Worm (Caenorhabditis elegans): ENCODE data around the gene R08C7.5.

The R08C7.5 gene

ce11 chrIV:4468046-4468727 lies 38.2 kb downstream of the R08C7.5 start (continued):
- peak; percentile 24 for TF ChIP-seq fkh-8 (tag; optimal IDR thresholded peaks at IDR 0.05)
- no peak for TF ChIP-seq Y116A8C.19 (tag; optimal IDR thresholded peaks at IDR 0.05; ENCODE audit: borderline replicate concordance)
- peak; percentile 28 for TF ChIP-seq pax-3 (tag; optimal IDR thresholded peaks at IDR 0.05)
- peak; percentile 50 for TF ChIP-seq nhr-85 (tag)
- TF ChIP-seq lin-35 (GFP tag; optimal IDR thresholded peaks at IDR 0.05), result peak in 1 of 2 experiments; percentile 27
- TF ChIP-seq pqm-1 (tag; optimal IDR thresholded peaks at IDR 0.05), result no peak
- peak; percentile 30 for TF ChIP-seq elt-2 (tag; optimal IDR thresholded peaks at IDR 0.05)
- no peak for TF ChIP-seq isw-1 (GFP tag; IDR thresholded peaks at IDR 0.05)
- peak; percentile 33 for TF ChIP-seq nhr-47 (tag; optimal IDR thresholded peaks at IDR 0.05)
- peak; percentile 29 for TF ChIP-seq nhr-19 (GFP tag; conservative IDR thresholded peaks at IDR 0.05)
- no peak for TF ChIP-seq zag-1 (tag; optimal IDR thresholded peaks at IDR 0.05)
- TF ChIP-seq ztf-11 (tag; optimal IDR thresholded peaks at IDR 0.05), result peak in 1 of 2 experiments; percentile 11
- TF ChIP-seq irx-1 (tag; optimal IDR thresholded peaks at IDR 0.05), result no peak
- no peak for TF ChIP-seq ces-1 (GFP tag; optimal IDR thresholded peaks at IDR 0.05)
- TF ChIP-seq egl-13 (tag; optimal IDR thresholded peaks at IDR 0.05), result no peak
- TF ChIP-seq swsn-7 (tag; optimal IDR thresholded peaks at IDR 0.05), result peak; percentile 19
- TF ChIP-seq ama-1 (optimal IDR thresholded peaks at IDR 0.05), result peak; percentile 95
- no peak for TF ChIP-seq nhr-77 (tag; optimal IDR thresholded peaks at IDR 0.05)
- TF ChIP-seq ceh-88 (GFP tag; IDR thresholded peaks at IDR 0.05), result 0 out of 2 replicates have a peak, but pooled peaks have one; percentile 51
- no peak for TF ChIP-seq xbp-1 (tag; optimal IDR thresholded peaks at IDR 0.05)
- TF ChIP-seq ztf-4 (tag; optimal IDR thresholded peaks at IDR 0.05), result peak; percentile 39
- no peak for TF ChIP-seq snpc-4 (tag; optimal IDR thresholded peaks at IDR 0.05)
- no peak for TF ChIP-seq F16B12.6 (tag; optimal IDR thresholded peaks at IDR 0.05)

DNA sequence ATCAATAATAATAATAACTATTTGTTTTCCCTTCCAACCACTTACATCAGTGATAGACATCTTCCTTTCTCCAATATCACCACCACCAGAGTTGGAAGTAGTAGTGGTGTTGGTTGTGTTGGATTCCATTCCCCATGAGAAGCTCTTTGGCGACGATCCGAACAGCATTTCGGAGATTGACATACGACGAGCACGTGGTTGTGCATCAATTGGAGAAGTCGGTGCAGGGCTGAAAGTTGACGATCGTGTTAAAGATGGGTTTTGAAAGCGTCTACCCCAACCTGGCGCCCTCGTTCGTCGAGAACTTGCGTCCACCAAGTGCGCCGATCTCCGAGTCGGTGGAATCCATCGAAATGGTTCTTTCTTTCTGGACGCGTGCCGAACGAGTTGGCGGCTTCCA lies 39.0 kb downstream of the R08C7.5 start:
- TF ChIP-seq efl-1 (optimal IDR thresholded peaks at IDR 0.05), result no peak
- TF ChIP-seq efl-1 (GFP tag; optimal IDR thresholded peaks at IDR 0.05 in 1 of 2), result peak in 1 of 2 experiments; percentile 86
- TF ChIP-seq pag-3 (tag; optimal IDR thresholded peaks at IDR 0.05; ENCODE audit: borderline replicate concordance, insufficient read depth), result no peak

- TF ChIP-seq ces-1 (GFP tag; optimal IDR thresholded peaks at IDR 0.05) (no peak), fkh-4 (tag; optimal IDR thresholded peaks at IDR 0.05; ENCODE audit: borderline replicate concordance) (no peak), aly-2 (tag; optimal IDR thresholded peaks at IDR 0.05) (no peak), tlp-1 (tag; optimal IDR thresholded peaks at IDR 0.05) (no peak), dpl-1 (GFP tag; optimal IDR thresholded peaks at IDR 0.05) (peak; percentile 39 to 49 (median 40)), ztf-11 (tag; optimal IDR thresholded peaks at IDR 0.05) (no peak), C04F5.9 (tag; optimal IDR thresholded peaks at IDR 0.05) (no peak), blmp-1 (tag; optimal IDR thresholded peaks at IDR 0.05) (no peak), nhr-11 (tag; optimal IDR thresholded peaks at IDR 0.05) (no peak), nhr-47 (tag; optimal IDR thresholded peaks at IDR 0.05) (peak; percentile 72), efl-1 (optimal IDR thresholded peaks at IDR 0.05) (peak; percentile 27 to 46), efl-1 (GFP tag; optimal IDR thresholded peaks at IDR 0.05 in 1 of 2) (peak; percentile 40 to 92), lir-3 (tag; optimal IDR thresholded peaks at IDR 0.05; ENCODE audit: poor library complexity) (peak; percentile 31), alr-1 (tag; optimal IDR thresholded peaks at IDR 0.05; ENCODE audit: borderline replicate concordance) (no peak), unc-86 (tag; optimal IDR thresholded peaks at IDR 0.05) (peak; percentile 69), unc-30 (tag; optimal IDR thresholded peaks at IDR 0.05) (no peak), C16A3.4 (tag; optimal IDR thresholded peaks at IDR 0.05) (peak; percentile 59), fos-1 (tag; optimal IDR thresholded peaks at IDR 0.05) (no peak), mef-2 (tag; optimal IDR thresholded peaks at IDR 0.05) (peak; percentile 3), pag-3 (tag; optimal IDR thresholded peaks at IDR 0.05; ENCODE audit: borderline replicate concordance, insufficient read depth) (no peak), egl-27 (tag; optimal IDR thresholded peaks at IDR 0.05) (no peak), ztf-4 (tag; optimal IDR thresholded peaks at IDR 0.05) (peak; percentile 55), aha-1 (tag; optimal IDR thresholded peaks at IDR 0.05) (no peak), nhr-90 (tag; optimal IDR thresholded peaks at IDR 0.05; ENCODE audit: poor library complexity) (peak; percentile 44), jun-1 (tag; optimal IDR thresholded peaks at IDR 0.05) (no peak), nhr-12 (tag; optimal IDR thresholded peaks at IDR 0.05) (no peak), unc-62 (GFP tag; optimal IDR thresholded peaks at IDR 0.05) (no peak), dsc-1 (tag; optimal IDR thresholded peaks at IDR 0.05) (no peak)
These were observed 40.0 kb downstream of the R08C7.5 start for ce11 chrIV:4469770-4470709.

Data from whole organism, L1 larva.